Fruit fly (Drosophila melanogaster) whole organism, pupa: ENCODE results near the gene Or65a.

ENCODE experiments used
- CG10348 ChIP-seq: fragments of 200-800 bp; sonication (Bioruptor generic); IDR thresholded peaks from 2 replicates; pipeline ENCODE4 v1.3.6; 2022; ENCODE audit warnings: missing biosample characterization, missing genetic modification characterization
- CG12605 ChIP-seq: fragments of 200-800 bp; sonication (Bioruptor generic); IDR thresholded peaks from 2 replicates; pipeline ENCODE4 v1.3.6; 2022; ENCODE audit warnings: missing biosample characterization, missing genetic modification characterization
- CG17806 ChIP-seq: fragments of 200-800 bp; sonication (Bioruptor generic); optimal IDR thresholded peaks from 2 replicates; lab custom pipeline; 2018; ENCODE audit warnings: missing biosample characterization, mild to moderate bottlenecking, missing genetic modification characterization, moderate library complexity
- CG34367 ChIP-seq: fragments of 200-800 bp; sonication (Bioruptor generic); optimal IDR thresholded peaks from 2 replicates; lab custom pipeline; 2018; ENCODE audit warnings: missing biosample characterization, mild to moderate bottlenecking, missing genetic modification characterization
- CG4496 ChIP-seq: fragments of 200-800 bp; sonication (Bioruptor generic); IDR thresholded peaks from 3 replicates; pipeline ENCODE4 v1.3.6; 2022; ENCODE audit warnings: missing biosample characterization, missing genetic modification characterization
- CG8301 ChIP-seq: fragments of 200-800 bp; sonication (Bioruptor generic); optimal IDR thresholded peaks from 2 replicates; lab custom pipeline; 2018; ENCODE audit warnings: missing biosample characterization, mild to moderate bottlenecking, missing genetic modification characterization
- EcR ChIP-seq: fragments of 200-800 bp; sonication (Bioruptor generic); optimal IDR thresholded peaks from 3 replicates; lab custom pipeline; 2019; ENCODE audit warnings: missing biosample characterization, missing genetic modification characterization, mild to moderate bottlenecking, moderate library complexity, missing genetic modification reagents
- Ets98B ChIP-seq: fragments of 200-800 bp; sonication (Bioruptor generic); IDR thresholded peaks from 2 replicates; pipeline ENCODE4 v1.3.6; 2022; ENCODE audit warnings: missing biosample characterization, missing genetic modification characterization
- gl ChIP-seq: fragments of 200-800 bp; sonication (Bioruptor generic); optimal IDR thresholded peaks from 2 replicates; lab custom pipeline; 2018; ENCODE audit warnings: missing biosample characterization, mild to moderate bottlenecking, missing genetic modification characterization

DNA sequence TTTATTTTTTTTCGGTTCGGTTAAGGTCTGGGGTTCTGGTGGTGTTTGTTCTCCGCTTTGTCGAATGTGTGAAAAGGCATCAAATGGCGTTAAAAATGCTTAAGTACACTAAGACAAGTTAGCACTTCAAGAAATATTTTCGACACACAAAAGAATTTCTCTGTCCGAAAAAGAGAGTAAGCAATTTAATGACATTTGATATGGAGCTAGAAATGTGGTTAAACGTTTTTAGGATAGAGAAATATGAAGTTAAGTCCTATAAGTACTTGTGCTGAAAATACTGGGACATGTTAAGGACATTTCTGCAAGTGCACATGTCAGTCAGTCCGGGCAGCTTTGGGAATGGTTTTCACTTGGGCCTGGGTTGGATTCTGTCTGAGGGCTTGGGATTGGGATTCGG lies 23.8 kb downstream of the Or65a start:
- TF ChIP-seq CG34367 (tag; lab: Kevin White, UChicago): no peak
- no peak for TF ChIP-seq gl (tag; lab: Kevin White, UChicago)
- no peak for TF ChIP-seq CG8301 (tag; lab: Kevin White, UChicago)
- no peak for TF ChIP-seq EcR (GFP tag; lab: Kevin White, UChicago)
- peak; percentile 13 for TF ChIP-seq CG17806
- TF ChIP-seq CG10348: no peak
- no peak for TF ChIP-seq CG4496 (GFP tag; lab: Robert Waterston, UW)
- TF ChIP-seq CG12605 (GFP tag; lab: Robert Waterston, UW): no peak
- TF ChIP-seq Ets98B (GFP tag; lab: Robert Waterston, UW): no peak
